Worm (Caenorhabditis elegans) whole organism, late embryonic: ENCODE measurements around the gene ZK177.1.

ENCODE experiments used
- C08G9.2 ChIP-seq: sonication (generic microtip); optimal IDR thresholded peaks from 2 replicates; lab custom pipeline; 2016; ENCODE audit warnings: mild to moderate bottlenecking, missing genetic modification characterization, moderate library complexity, missing compliant biosample characterization
- C38D4.7 ChIP-seq: fragments of 200-800 bp; sonication (Bioruptor generic); optimal IDR thresholded peaks from 2 replicates; lab custom pipeline; 2018; ENCODE audit warnings: mild to moderate bottlenecking, missing genetic modification characterization, moderate library complexity, missing compliant biosample characterization
- F13H6.1 ChIP-seq: sonication (generic microtip); optimal IDR thresholded peaks from 2 replicates; lab custom pipeline; 2016; ENCODE audit warnings: missing genetic modification characterization, missing compliant biosample characterization
- K02D7.2 ChIP-seq: sonication (generic microtip); optimal IDR thresholded peaks from 2 replicates; lab custom pipeline; 2017; ENCODE audit warnings: mild to moderate bottlenecking, missing genetic modification characterization, missing compliant biosample characterization
- K09A11.1 ChIP-seq: sonication (generic microtip); optimal IDR thresholded peaks from 2 replicates; lab custom pipeline; 2017; ENCODE audit warnings: antibody characterized with exemption, mild to moderate bottlenecking, missing genetic modification characterization, missing compliant biosample characterization; ENCODE audit not compliant: insufficient read depth
- T23F11.4 ChIP-seq: fragments of 200-800 bp; sonication (Bioruptor generic); optimal IDR thresholded peaks from 2 replicates; lab custom pipeline; 2018; ENCODE audit warnings: mild to moderate bottlenecking, missing genetic modification characterization, missing compliant biosample characterization
- ahr-1 ChIP-seq: sonication (generic microtip); optimal IDR thresholded peaks from 2 replicates; lab custom pipeline; 2016; ENCODE audit warnings: missing genetic modification characterization, missing compliant biosample characterization
- ama-1 ChIP-seq: fragments of 150-350 bp; optimal IDR thresholded peaks from 2 replicates; lab custom pipeline; 2014
- ceh-14 ChIP-seq: sonication (generic microtip); optimal IDR thresholded peaks from 2 replicates; lab custom pipeline; 2016; ENCODE audit warnings: missing genotype, missing genetic modification characterization, missing compliant biosample characterization
- ceh-22 ChIP-seq: sonication (generic microtip); optimal IDR thresholded peaks from 2 replicates; lab custom pipeline; 2017; ENCODE audit warnings: missing biosample characterization, missing genetic modification characterization
- ceh-34 ChIP-seq: sonication (generic microtip); optimal IDR thresholded peaks from 2 replicates; lab custom pipeline; 2016; ENCODE audit warnings: mild to moderate bottlenecking, missing genetic modification characterization, missing compliant biosample characterization
- ceh-48 ChIP-seq: sonication (generic microtip); optimal IDR thresholded peaks from 2 replicates; lab custom pipeline; 2016; ENCODE audit warnings: missing genetic modification characterization, inconsistent platforms, missing compliant biosample characterization
- ceh-9 ChIP-seq: sonication (generic microtip); optimal IDR thresholded peaks from 2 replicates; lab custom pipeline; 2016; ENCODE audit warnings: mild to moderate bottlenecking, missing genetic modification characterization, inconsistent platforms, missing compliant biosample characterization
- che-1 ChIP-seq: sonication (generic microtip); optimal IDR thresholded peaks from 2 replicates; lab custom pipeline; 2016; ENCODE audit warnings: mild to moderate bottlenecking, missing genetic modification characterization, missing compliant biosample characterization
- dmd-4 ChIP-seq: sonication (generic microtip); optimal IDR thresholded peaks from 2 replicates; lab custom pipeline; 2016; ENCODE audit warnings: borderline replicate concordance, missing genetic modification characterization, missing compliant biosample characterization
- eyg-1 ChIP-seq: sonication (generic microtip); optimal IDR thresholded peaks from 2 replicates; lab custom pipeline; 2016; ENCODE audit warnings: missing genotype, missing genetic modification characterization, missing compliant biosample characterization
- fax-1 ChIP-seq: sonication (generic microtip); optimal IDR thresholded peaks from 2 replicates; lab custom pipeline; 2016; ENCODE audit warnings: missing genotype, missing genetic modification characterization, missing compliant biosample characterization
- fkh-10 ChIP-seq: fragments of 150-350 bp; optimal IDR thresholded peaks from 2 replicates; lab custom pipeline; 2014; ENCODE audit warnings: missing biosample characterization, missing genetic modification reagents, missing genetic modification characterization
- fkh-6 ChIP-seq: sonication (generic microtip); optimal IDR thresholded peaks from 2 replicates; lab custom pipeline; 2016; ENCODE audit warnings: missing genetic modification characterization, missing compliant biosample characterization
- gmeb-2 ChIP-seq: sonication (generic microtip); optimal IDR thresholded peaks from 2 replicates; lab custom pipeline; 2016; ENCODE audit warnings: missing genetic modification characterization, inconsistent platforms, missing compliant biosample characterization
- hlh-13 ChIP-seq: fragments of 200-800 bp; sonication (Bioruptor generic); optimal IDR thresholded peaks from 2 replicates; lab custom pipeline; 2018; ENCODE audit warnings: mild to moderate bottlenecking, missing genetic modification characterization, missing compliant biosample characterization
- hlh-8 ChIP-seq: sonication (generic microtip); optimal IDR thresholded peaks from 2 replicates; lab custom pipeline; 2016; ENCODE audit warnings: missing genotype, missing genetic modification characterization, missing compliant biosample characterization
- lim-6 ChIP-seq: sonication (generic microtip); optimal IDR thresholded peaks from 2 replicates; lab custom pipeline; 2016; ENCODE audit warnings: missing genetic modification characterization, missing compliant biosample characterization
- mec-3 ChIP-seq: sonication (generic microtip); optimal IDR thresholded peaks from 2 replicates; lab custom pipeline; 2016; ENCODE audit warnings: borderline replicate concordance, missing genetic modification characterization, missing compliant biosample characterization
- nfya-1 ChIP-seq: sonication (generic microtip); optimal IDR thresholded peaks from 2 replicates; lab custom pipeline; 2017; ENCODE audit warnings: missing genetic modification characterization, mild to moderate bottlenecking, missing compliant biosample characterization, antibody characterized with exemption, moderate library complexity
- nhr-11 ChIP-seq: fragments of 150-350 bp; optimal IDR thresholded peaks from 2 replicates; lab custom pipeline; 2014; ENCODE audit warnings: missing biosample characterization, missing genetic modification characterization
- nhr-232 ChIP-seq: sonication (generic microtip); optimal IDR thresholded peaks from 2 replicates; lab custom pipeline; 2016; ENCODE audit warnings: missing genetic modification characterization, missing compliant biosample characterization
- odd-2 ChIP-seq: sonication (generic microtip); optimal IDR thresholded peaks from 2 replicates; lab custom pipeline; 2017; ENCODE audit warnings: antibody characterized with exemption, mild to moderate bottlenecking, missing genetic modification characterization, missing compliant biosample characterization
- ref-2 ChIP-seq: sonication (generic microtip); optimal IDR thresholded peaks from 2 replicates; lab custom pipeline; 2016; ENCODE audit warnings: missing genetic modification characterization, missing compliant biosample characterization
- rnt-1 ChIP-seq: sonication (generic microtip); optimal IDR thresholded peaks from 2 replicates; lab custom pipeline; 2016; ENCODE audit warnings: missing genetic modification characterization, missing compliant biosample characterization
- sox-2 ChIP-seq: fragments of 200-800 bp; sonication (Bioruptor generic); IDR thresholded peaks from 2 replicates; pipeline ENCODE4 v1.3.6; 2022; ENCODE audit warnings: missing genetic modification reagents, missing genetic modification characterization, missing compliant biosample characterization
- sox-4 ChIP-seq: sonication (generic microtip); optimal IDR thresholded peaks from 2 replicates; lab custom pipeline; 2017; ENCODE audit warnings: mild to moderate bottlenecking, missing genetic modification characterization, inconsistent platforms, missing compliant biosample characterization
- syd-9 ChIP-seq: sonication (generic microtip); optimal IDR thresholded peaks from 2 replicates; lab custom pipeline; 2016; ENCODE audit warnings: mild to moderate bottlenecking, missing genetic modification characterization, moderate library complexity, missing compliant biosample characterization
- tbx-7 ChIP-seq: sonication (generic microtip); optimal IDR thresholded peaks from 2 replicates; lab custom pipeline; 2016; ENCODE audit warnings: missing genotype, missing genetic modification characterization, missing compliant biosample characterization
- ttx-3 ChIP-seq: sonication (generic microtip); optimal IDR thresholded peaks from 2 replicates; lab custom pipeline; 2016; ENCODE audit warnings: missing genetic modification reagents, missing genetic modification characterization, missing compliant biosample characterization
- unc-3 ChIP-seq, 2 experiments: fragments of 200-800 bp in 1 of 2; sonication (Bioruptor generic) in 1 of 2; sonication (generic microtip) in 1 of 2; conservative IDR thresholded peaks in 1 of 2; optimal IDR thresholded peaks in 1 of 2; 2 replicates each; pipeline versions ENCODE4 v1.3.6 to Lab custom; 2016 to 2022; ENCODE audit warnings: missing compliant biosample characterization in 2 of 2, missing genetic modification characterization in 2 of 2, missing genetic modification reagents in 1 of 2
- unc-55 ChIP-seq: sonication (generic microtip); optimal IDR thresholded peaks from 2 replicates; lab custom pipeline; 2017; ENCODE audit warnings: missing biosample characterization, missing genetic modification reagents, missing genetic modification characterization
- unc-86 ChIP-seq: sonication (generic microtip); optimal IDR thresholded peaks from 2 replicates; lab custom pipeline; 2016; ENCODE audit warnings: missing genetic modification characterization, missing compliant biosample characterization
- zip-5 ChIP-seq: sonication (generic microtip); optimal IDR thresholded peaks from 2 replicates; lab custom pipeline; 2016; ENCODE audit warnings: missing genetic modification characterization, missing compliant biosample characterization

Gene ZK177.1

DNA sequence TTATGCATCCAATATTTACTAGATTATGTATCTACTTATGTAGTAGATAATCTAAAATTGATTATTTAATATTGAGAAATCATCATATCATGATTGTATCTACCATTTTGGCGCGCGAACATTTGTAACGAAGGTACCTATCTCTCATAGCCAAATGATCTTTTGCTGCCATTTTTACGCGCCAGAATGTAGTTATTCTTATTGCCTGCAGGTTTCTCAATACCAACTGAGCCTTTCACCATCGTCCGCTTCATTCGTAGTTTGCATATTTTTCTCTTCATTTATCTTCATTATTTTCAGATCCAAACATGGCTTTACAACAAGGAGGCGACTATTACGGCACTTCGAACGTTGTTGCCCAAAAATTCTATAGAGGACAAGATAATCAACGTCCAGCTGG is at the start of gene ZK177.1:
Gene ZK177.1, plus strand, starts transcription at position 301 of the 400 bp plus-strand sequence.
- no peak for TF ChIP-seq K02D7.2 (tag; lab: Kevin White, UChicago)
- TF ChIP-seq fkh-10 (GFP tag; lab: Kevin White, UChicago): no peak
- no peak for TF ChIP-seq gmeb-2 (tag; lab: Kevin White, UChicago)
- TF ChIP-seq K09A11.1: no peak
- no peak for TF ChIP-seq tbx-7
- TF ChIP-seq sox-4 (tag; lab: Kevin White, UChicago): no peak
- no peak for TF ChIP-seq fkh-6
- no peak for TF ChIP-seq nhr-232 (tag; lab: Kevin White, UChicago)
- TF ChIP-seq che-1 (tag; lab: Kevin White, UChicago): no peak
- no peak for TF ChIP-seq unc-55 (GFP tag; lab: Kevin White, UChicago)
- no peak for TF ChIP-seq hlh-13 (GFP tag; lab: Kevin White, UChicago)
- TF ChIP-seq fax-1: no peak
- no peak for TF ChIP-seq ttx-3 (tag; lab: Kevin White, UChicago)
- no peak for TF ChIP-seq ref-2 (tag; lab: Kevin White, UChicago)
- TF ChIP-seq sox-2: no peak
- TF ChIP-seq C08G9.2: no peak
- no peak for TF ChIP-seq eyg-1 (tag; lab: Kevin White, UChicago)
- TF ChIP-seq nhr-11 (tag; lab: Kevin White, UChicago): no peak
- TF ChIP-seq unc-3 (GFP tag; conservative IDR thresholded peaks at IDR 0.05; lab: Robert Waterston, UW): no peak
- TF ChIP-seq unc-3 (tag; optimal IDR thresholded peaks at IDR 0.05; lab: Kevin White, UChicago): no peak
- TF ChIP-seq, all 69 proteins: peak for 0

- TF ChIP-seq rnt-1 (tag; lab: Kevin White, UChicago) (no peak), tbx-7 (no peak), ceh-34 (tag; lab: Kevin White, UChicago) (no peak), C38D4.7 (no peak), T23F11.4 (GFP tag; lab: Kevin White, UChicago) (no peak), ttx-3 (tag; lab: Kevin White, UChicago) (no peak), nhr-232 (tag; lab: Kevin White, UChicago) (no peak), ceh-48 (tag; lab: Kevin White, UChicago) (no peak), lim-6 (tag; lab: Kevin White, UChicago) (no peak), ceh-22 (tag; lab: Kevin White, UChicago) (no peak), zip-5 (no peak), dmd-4 (tag; lab: Kevin White, UChicago) (no peak), unc-86 (tag; lab: Kevin White, UChicago) (no peak), fax-1 (no peak), ahr-1 (tag; lab: Kevin White, UChicago) (no peak), K02D7.2 (tag; lab: Kevin White, UChicago) (no peak), sox-4 (tag; lab: Kevin White, UChicago) (no peak), nfya-1 (no peak)
- TF ChIP-seq, all 69 proteins: peak for 0
Measured at ce11 chrII:5478318-5478717, 49.6 kb upstream of the ZK177.1 start, which contains the start of gene F56D1.1. Gene F56D1.1, plus strand, starts transcription at chrII:5478618.

DNA sequence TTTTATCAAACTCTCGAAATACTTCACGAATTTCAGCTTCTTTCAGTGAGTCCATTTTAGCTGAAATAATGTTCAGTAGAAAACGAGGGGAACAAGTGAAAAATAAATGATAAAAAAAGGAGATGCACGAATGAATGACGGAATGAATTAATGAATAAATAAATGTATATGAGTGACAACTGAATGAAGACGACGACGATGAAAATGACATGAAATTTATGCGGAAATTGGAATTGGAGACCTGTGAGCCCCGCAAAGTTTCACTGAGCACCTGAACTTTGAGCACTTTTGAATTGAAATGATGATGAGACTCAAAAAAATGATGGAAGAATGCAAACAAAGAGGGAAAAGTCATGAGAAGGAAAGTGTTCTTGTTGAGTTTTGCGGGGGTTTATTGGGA is 46.0 kb upstream of the ZK177.1 start, which contains the start of gene cal-8:
Gene cal-8, minus strand, starts transcription at position 60 of the 400 bp plus-strand sequence.
- no peak for TF ChIP-seq nfya-1
- TF ChIP-seq hlh-8 (tag; lab: Kevin White, UChicago): no peak
- no peak for TF ChIP-seq ama-1 (lab: Kevin White, UChicago)
- no peak for TF ChIP-seq syd-9 (tag; lab: Kevin White, UChicago)
- no peak for TF ChIP-seq odd-2 (tag; lab: Kevin White, UChicago)
- no peak for TF ChIP-seq ceh-14 (tag; lab: Kevin White, UChicago)
- no peak for TF ChIP-seq nhr-232 (tag; lab: Kevin White, UChicago)
- TF ChIP-seq mec-3: no peak
- TF ChIP-seq F13H6.1 (tag; lab: Kevin White, UChicago): no peak
- no peak for TF ChIP-seq ahr-1 (tag; lab: Kevin White, UChicago)
- no peak for TF ChIP-seq ceh-9 (tag; lab: Kevin White, UChicago)
